Fruit fly (Drosophila melanogaster): ENCODE results near the gene CG14074.

dm6 chr3L:18822450-18823220, 43.4 kb upstream of the CG14074 start, which contains the start of gene Cat:
- TF ChIP-seq ttk (GFP tag; IDR thresholded peaks at IDR 0.05) (no peak), sc (optimal IDR thresholded peaks at IDR 0.05) (no peak), sc (GFP tag; optimal IDR thresholded peaks at IDR 0.05) (no peak), inv (GFP tag; IDR thresholded peaks at IDR 0.05; ENCODE audit: partially characterized antibody) (peak; percentile 77)
